Worm (Caenorhabditis elegans) whole organism, young adult: ENCODE results near the gene tag-243.
A peak's percentile ranks its signal among the peaks of the same experiment; 100 is the strongest.

Experiments
- B0019.2 ChIP-seq: fragments of 200-800 bp; sonication (Bioruptor generic); conservative IDR thresholded peaks from 2 replicates; pipeline ENCODE4 v1.3.6; 2022; ENCODE audit warnings: missing genetic modification reagents, missing genetic modification characterization, missing compliant biosample characterization
- F10E7.11 ChIP-seq: sonication (generic microtip); optimal IDR thresholded peaks from 2 replicates; lab custom pipeline; 2017; ENCODE audit warnings: mild to moderate bottlenecking, missing genetic modification characterization, moderate library complexity, missing compliant biosample characterization
- F33H1.4 ChIP-seq: fragments of 200-800 bp; sonication (Bioruptor generic); IDR thresholded peaks from 2 replicates; pipeline ENCODE4 v1.3.6; 2022; ENCODE audit warnings: missing genetic modification reagents, missing genetic modification characterization, missing compliant biosample characterization
- F39B2.1 ChIP-seq: fragments of 200-800 bp; sonication (Bioruptor generic); IDR thresholded peaks from 2 replicates; pipeline ENCODE4 v1.3.6; 2022; ENCODE audit warnings: missing genetic modification reagents, missing genetic modification characterization, missing compliant biosample characterization
- F52B5.7 ChIP-seq: sonication (generic microtip); optimal IDR thresholded peaks from 2 replicates; lab custom pipeline; 2016; ENCODE audit warnings: mild to moderate bottlenecking, missing genetic modification characterization, missing compliant biosample characterization
- K12H6.12 ChIP-seq: fragments of 200-800 bp; sonication (Bioruptor generic); optimal IDR thresholded peaks from 2 replicates; lab custom pipeline; 2018; ENCODE audit warnings: mild to moderate bottlenecking, missing genetic modification characterization, missing compliant biosample characterization
- T07F8.4 ChIP-seq: sonication (generic microtip); optimal IDR thresholded peaks from 2 replicates; lab custom pipeline; 2016; ENCODE audit warnings: mild to moderate bottlenecking, missing genetic modification characterization, moderate library complexity, missing compliant biosample characterization
- Y67H2A.10 ChIP-seq: fragments of 200-800 bp; sonication (Bioruptor generic); conservative IDR thresholded peaks from 2 replicates; pipeline ENCODE4 v1.3.6; 2022; ENCODE audit warnings: missing genetic modification reagents, missing genetic modification characterization, missing compliant biosample characterization
- Y79H2A.3 ChIP-seq: fragments of 200-800 bp; sonication (Bioruptor generic); conservative IDR thresholded peaks from 2 replicates; pipeline ENCODE4 v1.3.6; 2022; ENCODE audit warnings: missing genetic modification reagents, missing genetic modification characterization, missing compliant biosample characterization
- aptf-3 ChIP-seq: fragments of 200-800 bp; sonication (Bioruptor generic); IDR thresholded peaks from 2 replicates; pipeline ENCODE4 v1.3.6; 2022; ENCODE audit warnings: missing genetic modification characterization, missing compliant biosample characterization
- atf-7 ChIP-seq: sonication (generic microtip); optimal IDR thresholded peaks from 2 replicates; lab custom pipeline; 2017; ENCODE audit warnings: mild to moderate bottlenecking, missing genetic modification characterization, missing compliant biosample characterization
- ccch-3 ChIP-seq: fragments of 200-800 bp; sonication (Bioruptor generic); optimal IDR thresholded peaks from 2 replicates; lab custom pipeline; 2018; ENCODE audit warnings: mild to moderate bottlenecking, missing genetic modification characterization, missing compliant biosample characterization
- cebp-1 ChIP-seq, 2 experiments: fragments of 200-800 bp in 1 of 2; sonication (Bioruptor generic) in 1 of 2; sonication (generic microtip) in 1 of 2; IDR thresholded peaks in 1 of 2; optimal IDR thresholded peaks in 1 of 2; 2 replicates each; pipeline versions ENCODE4 v1.3.6 to Lab custom; 2017 to 2022; ENCODE audit warnings: missing compliant biosample characterization in 2 of 2, missing genetic modification characterization in 2 of 2, mild to moderate bottlenecking in 1 of 2, missing genetic modification reagents in 1 of 2, moderate library complexity in 1 of 2
- ceh-100 ChIP-seq: fragments of 200-800 bp; sonication (Bioruptor generic); IDR thresholded peaks from 2 replicates; pipeline ENCODE4 v1.3.6; 2022; ENCODE audit warnings: missing genetic modification reagents, missing genetic modification characterization, missing compliant biosample characterization
- ceh-27 ChIP-seq: fragments of 200-800 bp; sonication (Bioruptor generic); optimal IDR thresholded peaks from 2 replicates; lab custom pipeline; 2018; ENCODE audit warnings: mild to moderate bottlenecking, missing genetic modification characterization, moderate library complexity, missing compliant biosample characterization
- ceh-91 ChIP-seq: fragments of 200-800 bp; sonication (Bioruptor generic); IDR thresholded peaks from 2 replicates; pipeline ENCODE4 v1.3.6; 2022; ENCODE audit warnings: missing genetic modification reagents, missing genetic modification characterization, missing compliant biosample characterization
- chd-7 ChIP-seq: sonication (generic microtip); optimal IDR thresholded peaks from 2 replicates; lab custom pipeline; 2016; ENCODE audit warnings: mild to moderate bottlenecking, missing genetic modification characterization, moderate library complexity, missing compliant biosample characterization
- egl-44 ChIP-seq: fragments of 200-800 bp; sonication (Bioruptor generic); IDR thresholded peaks from 2 replicates; pipeline ENCODE4 v1.3.6; 2022; ENCODE audit warnings: missing genetic modification reagents, missing genetic modification characterization, missing compliant biosample characterization
- ekl-4 ChIP-seq: fragments of 200-800 bp; sonication (Bioruptor generic); IDR thresholded peaks from 2 replicates; pipeline ENCODE4 v1.3.6; 2022; ENCODE audit warnings: missing genetic modification reagents, missing genetic modification characterization, missing compliant biosample characterization
- gei-17 ChIP-seq: fragments of 200-800 bp; sonication (Bioruptor generic); optimal IDR thresholded peaks from 2 replicates; lab custom pipeline; 2018; ENCODE audit warnings: mild to moderate bottlenecking, missing genetic modification characterization, missing compliant biosample characterization
- him-1 ChIP-seq: sonication (generic microtip); optimal IDR thresholded peaks from 2 replicates; lab custom pipeline; 2016; ENCODE audit warnings: missing genotype, missing genetic modification reagents, missing genetic modification characterization, missing compliant biosample characterization
- hlh-26 ChIP-seq: fragments of 200-800 bp; sonication (Bioruptor generic); conservative IDR thresholded peaks from 2 replicates; pipeline ENCODE4 v1.3.6; 2022; ENCODE audit warnings: missing genetic modification reagents, missing genetic modification characterization, missing compliant biosample characterization
- hsf-1 ChIP-seq: fragments of 200-800 bp; sonication (Bioruptor generic); IDR thresholded peaks from 2 replicates; pipeline ENCODE4 v1.3.6; 2022; ENCODE audit warnings: missing genetic modification reagents, missing genetic modification characterization, missing compliant biosample characterization
- lag-1 ChIP-seq: fragments of 200-800 bp; sonication (Bioruptor generic); IDR thresholded peaks from 2 replicates; pipeline ENCODE4 v1.3.6; 2022; ENCODE audit warnings: missing genetic modification reagents, missing genetic modification characterization, missing compliant biosample characterization
- let-607 ChIP-seq, 2 experiments: fragments of 200-800 bp in 1 of 2; sonication (Bioruptor generic) in 1 of 2; sonication (generic microtip) in 1 of 2; optimal IDR thresholded peaks; 2 replicates each; lab custom pipeline; 2016 to 2018; ENCODE audit warnings: mild to moderate bottlenecking in 2 of 2, missing compliant biosample characterization in 2 of 2, missing genetic modification characterization in 2 of 2, moderate library complexity in 2 of 2, missing genotype in 1 of 2
- lin-26 ChIP-seq: fragments of 200-800 bp; sonication (Bioruptor generic); IDR thresholded peaks from 2 replicates; pipeline ENCODE4 v1.3.6; 2022; ENCODE audit warnings: missing genetic modification reagents, missing genetic modification characterization, missing compliant biosample characterization
- lin-35 ChIP-seq, 3 experiments: fragments of 150-350 bp in 2 of 3; sonication (generic microtip) in 1 of 3; optimal IDR thresholded peaks; 2 replicates each; lab custom pipeline; 2014 to 2018; ENCODE audit warnings: missing biosample characterization in 3 of 3, missing genetic modification characterization in 3 of 3, missing genetic modification reagents in 3 of 3
- lin-40 ChIP-seq: sonication (generic microtip); optimal IDR thresholded peaks from 2 replicates; lab custom pipeline; 2016; ENCODE audit warnings: missing genetic modification characterization, mild to moderate bottlenecking, missing compliant biosample characterization, missing genotype, missing genetic modification reagents
- mcd-1 ChIP-seq: fragments of 200-800 bp; sonication (Bioruptor generic); IDR thresholded peaks from 2 replicates; pipeline ENCODE4 v1.3.6; 2022; ENCODE audit warnings: missing genetic modification reagents, missing genetic modification characterization, missing compliant biosample characterization
- mxl-1 ChIP-seq: sonication (generic microtip); optimal IDR thresholded peaks from 2 replicates; lab custom pipeline; 2016; ENCODE audit warnings: missing genetic modification characterization, missing compliant biosample characterization
- nfya-2 ChIP-seq: fragments of 200-800 bp; sonication (Bioruptor generic); IDR thresholded peaks from 2 replicates; pipeline ENCODE4 v1.3.6; 2022; ENCODE audit warnings: missing genetic modification reagents, missing genetic modification characterization, missing compliant biosample characterization
- nhr-27 ChIP-seq: fragments of 200-800 bp; sonication (Bioruptor generic); optimal IDR thresholded peaks from 2 replicates; lab custom pipeline; 2018; ENCODE audit warnings: mild to moderate bottlenecking, missing genetic modification characterization, moderate library complexity, missing compliant biosample characterization
- rcor-1 ChIP-seq: fragments of 200-800 bp; sonication (Bioruptor generic); IDR thresholded peaks from 2 replicates; pipeline ENCODE4 v1.3.6; 2022; ENCODE audit warnings: missing genetic modification reagents, missing genetic modification characterization, missing compliant biosample characterization
- tlf-1 ChIP-seq: fragments of 200-800 bp; sonication (Bioruptor generic); optimal IDR thresholded peaks from 2 replicates; lab custom pipeline; 2018; ENCODE audit warnings: mild to moderate bottlenecking, missing genetic modification characterization, missing compliant biosample characterization
- unc-62 ChIP-seq: fragments of 150-350 bp; optimal IDR thresholded peaks from 2 replicates; lab custom pipeline; 2014; ENCODE audit warnings: missing biosample characterization, missing genetic modification reagents, missing genetic modification characterization
- zfh-2 ChIP-seq: fragments of 200-800 bp; sonication (Bioruptor generic); conservative IDR thresholded peaks from 2 replicates; pipeline ENCODE4 v1.3.6; 2022; ENCODE audit warnings: missing genetic modification reagents, missing genetic modification characterization, missing compliant biosample characterization
- ztf-25 ChIP-seq: fragments of 200-800 bp; sonication (Bioruptor generic); IDR thresholded peaks from 2 replicates; pipeline ENCODE4 v1.3.6; 2022; ENCODE audit warnings: missing genetic modification reagents, missing genetic modification characterization, missing compliant biosample characterization
- ztf-26 ChIP-seq: sonication (generic microtip); optimal IDR thresholded peaks from 2 replicates; lab custom pipeline; 2017; ENCODE audit warnings: missing genetic modification characterization, missing compliant biosample characterization

tag-243 gene

DNA sequence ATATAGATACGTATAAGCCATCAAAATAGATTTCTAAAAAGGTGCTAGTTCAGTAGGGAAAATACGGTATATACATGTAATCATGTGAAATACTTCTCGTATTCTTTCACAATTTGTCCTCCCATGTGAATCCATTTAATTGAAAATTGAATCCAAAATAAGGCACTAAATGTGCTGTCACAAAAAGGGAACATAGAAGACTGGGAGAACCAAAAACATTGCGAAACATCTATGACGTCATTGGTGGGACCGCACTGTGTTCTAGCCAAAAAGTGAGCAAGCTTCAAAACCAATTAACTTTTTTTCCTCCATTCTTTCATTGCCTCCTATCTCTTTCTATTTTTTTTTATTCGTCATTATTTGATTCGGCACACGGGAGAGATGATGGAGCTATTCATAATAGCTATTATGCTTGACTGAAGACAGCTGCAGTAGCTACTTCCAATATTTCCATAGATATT lies 29.8 kb downstream of the tag-243 start, which contains the start of gene cdka-1:
TSS of gene cdka-1 (plus strand) at position 411 of the 461 bp plus-strand sequence.
- TF ChIP-seq atf-7 (tag; lab: Kevin White, UChicago) = peak; percentile 47
- peak in 1 of 3 experiments; percentile 45 for TF ChIP-seq lin-35 (GFP tag; optimal IDR thresholded peaks at IDR 0.05; lab: Kevin White, UChicago)
- no peak for TF ChIP-seq cebp-1 (GFP tag; IDR thresholded peaks at IDR 0.05; lab: Robert Waterston, UW)
- peak; percentile 86 for TF ChIP-seq cebp-1 (tag; optimal IDR thresholded peaks at IDR 0.05; lab: Kevin White, UChicago)
- TF ChIP-seq K12H6.12 = peak; percentile 60
- TF ChIP-seq him-1 = no peak
- no peak for TF ChIP-seq rcor-1 (GFP tag; lab: Robert Waterston, UW)
- TF ChIP-seq, all 124 proteins: peak for 4

DNA sequence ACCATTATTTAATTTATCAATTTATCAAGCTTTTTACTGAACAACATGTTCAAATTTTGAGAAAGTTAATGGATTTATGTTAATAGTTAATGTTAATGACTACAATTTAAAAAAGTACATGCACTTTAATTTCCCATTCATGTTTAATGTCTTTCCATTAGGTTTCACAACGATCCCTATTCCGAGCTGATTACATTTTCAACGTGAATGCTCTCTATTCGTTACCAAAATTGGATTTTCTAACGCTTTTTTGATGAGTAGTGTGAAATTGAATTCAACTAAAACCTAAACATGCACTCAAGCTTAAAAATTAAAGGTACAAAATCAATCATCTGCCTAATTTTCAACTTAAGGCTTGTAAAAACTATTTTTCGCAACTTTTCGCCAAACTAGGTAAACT lies 30.9 kb downstream of the tag-243 start:
- TF ChIP-seq F10E7.11 (tag; lab: Kevin White, UChicago) (no peak), gei-17 (GFP tag; lab: Kevin White, UChicago) (no peak), F33H1.4 (no peak), atf-7 (tag; lab: Kevin White, UChicago) (no peak), hsf-1 (GFP tag; lab: Robert Waterston, UW) (no peak), F52B5.7 (tag; lab: Kevin White, UChicago) (no peak), hlh-26 (GFP tag; lab: Robert Waterston, UW) (no peak), tlf-1 (no peak)

- no peak for TF ChIP-seq nfya-2 (GFP tag; lab: Robert Waterston, UW)
- TF ChIP-seq lag-1 (GFP tag; lab: Robert Waterston, UW) = no peak
- peak; percentile 13 for TF ChIP-seq lin-40
- TF ChIP-seq tlf-1 = no peak
- TF ChIP-seq lin-35 (GFP tag; optimal IDR thresholded peaks at IDR 0.05; lab: Kevin White, UChicago) = peak in 1 of 3 experiments; percentile 51
- no peak for TF ChIP-seq ztf-25 (GFP tag; lab: Robert Waterston, UW)
- TF ChIP-seq cebp-1 (GFP tag; IDR thresholded peaks at IDR 0.05; lab: Robert Waterston, UW) = no peak
- TF ChIP-seq cebp-1 (tag; optimal IDR thresholded peaks at IDR 0.05; lab: Kevin White, UChicago) = peak; percentile 39
- TF ChIP-seq ekl-4 (GFP tag; lab: Robert Waterston, UW) = 0 out of 2 replicates have a peak, but pooled peaks have one; percentile 25
- peak; percentile 16; the same call in 1 of the 2 replicates for TF ChIP-seq mcd-1 (GFP tag; lab: Robert Waterston, UW)
- TF ChIP-seq K12H6.12 = peak; percentile 57
- no peak for TF ChIP-seq F39B2.1 (GFP tag; lab: Robert Waterston, UW)
- TF ChIP-seq B0019.2 (GFP tag; lab: Robert Waterston, UW) = no peak
- peak; percentile 41 for TF ChIP-seq ceh-27 (GFP tag; lab: Kevin White, UChicago)
Measured at ce11 chrIII:4656415-4656814, 31.8 kb downstream of the tag-243 start.

- TF ChIP-seq nhr-27 (tag; lab: Kevin White, UChicago) (no peak), mxl-1 (no peak), ceh-91 (GFP tag; lab: Robert Waterston, UW) (no peak), ztf-26 (tag; lab: Kevin White, UChicago) (no peak), ccch-3 (GFP tag; lab: Kevin White, UChicago) (no peak), ceh-100 (GFP tag; lab: Robert Waterston, UW) (no peak), let-607 (tag; optimal IDR thresholded peaks at IDR 0.05; lab: Kevin White, UChicago) (no peak), chd-7 (no peak), unc-62 (GFP tag; lab: Kevin White, UChicago) (no peak), lin-26 (no peak), hlh-26 (GFP tag; lab: Robert Waterston, UW) (no peak), B0019.2 (GFP tag; lab: Robert Waterston, UW) (no peak), egl-44 (GFP tag; lab: Robert Waterston, UW) (no peak), Y67H2A.10 (no peak), T07F8.4 (tag; lab: Kevin White, UChicago) (no peak), Y79H2A.3 (GFP tag; lab: Robert Waterston, UW) (no peak), zfh-2 (GFP tag; lab: Robert Waterston, UW) (no peak), lin-35 (GFP tag; optimal IDR thresholded peaks at IDR 0.05; lab: Kevin White, UChicago) (no peak), aptf-3 (GFP tag; lab: Robert Waterston, UW) (no peak)
- TF ChIP-seq, all 124 proteins: peak for 0
Measured at ce11 chrIII:4655402-4655801, 32.9 kb downstream of the tag-243 start, which contains the start of gene T23F11.2. TSS of gene T23F11.2 (minus strand) at chrIII:4655502.
